Worm (Caenorhabditis elegans): ENCODE data around the gene F28B12.6.

The F28B12.6 gene

ce11 chrII:5951745-5952144 lies 11.1 kb downstream of the F28B12.6 start:
- TF ChIP-seq tab-1 (GFP tag; IDR thresholded peaks at IDR 0.05), result no peak
- no peak for TF ChIP-seq flt-1 (GFP tag; IDR thresholded peaks at IDR 0.05)
- TF ChIP-seq cog-1 (tag; optimal IDR thresholded peaks at IDR 0.05), result no peak
- no peak for TF ChIP-seq ztf-23 (GFP tag; IDR thresholded peaks at IDR 0.05)
- TF ChIP-seq ztf-29 (GFP tag; IDR thresholded peaks at IDR 0.05), result no peak
- no peak for TF ChIP-seq klf-2 (GFP tag; conservative IDR thresholded peaks at IDR 0.05)
- no peak for TF ChIP-seq ref-1 (GFP tag; conservative IDR thresholded peaks at IDR 0.05)
- TF ChIP-seq T22C8.4 (GFP tag; IDR thresholded peaks at IDR 0.05), result no peak
- no peak for TF ChIP-seq med-1 (GFP tag; optimal IDR thresholded peaks at IDR 0.05; ENCODE audit: insufficient read depth)

DNA sequence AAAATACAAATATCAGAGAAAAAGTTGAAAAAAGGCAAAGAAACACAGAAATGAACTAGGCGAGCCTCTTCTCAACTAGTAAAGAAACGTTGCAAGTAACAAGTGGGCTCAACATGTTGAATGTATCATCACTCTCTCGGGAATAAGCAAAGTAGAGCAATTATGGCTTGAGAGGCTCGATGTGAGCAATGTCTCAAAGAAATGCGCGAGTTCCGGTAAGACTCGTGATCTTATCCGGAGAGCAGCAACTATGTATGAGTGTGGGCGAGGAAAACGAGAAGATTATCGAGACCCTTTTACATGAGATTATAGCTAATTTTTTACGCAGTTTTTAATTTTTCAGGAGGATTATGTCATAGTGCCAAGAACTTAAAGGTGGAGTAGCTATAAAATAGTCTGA lies 11.6 kb downstream of the F28B12.6 start:
- TF ChIP-seq T22C8.4 (GFP tag; IDR thresholded peaks at IDR 0.05), result no peak
- no peak for TF ChIP-seq ztf-29 (GFP tag; IDR thresholded peaks at IDR 0.05)
- no peak for TF ChIP-seq ref-1 (GFP tag; conservative IDR thresholded peaks at IDR 0.05)
- TF ChIP-seq med-1 (GFP tag; optimal IDR thresholded peaks at IDR 0.05; ENCODE audit: insufficient read depth), result no peak
- TF ChIP-seq klf-2 (GFP tag; conservative IDR thresholded peaks at IDR 0.05), result no peak
- no peak for TF ChIP-seq ztf-23 (GFP tag; IDR thresholded peaks at IDR 0.05)
- TF ChIP-seq tab-1 (GFP tag; IDR thresholded peaks at IDR 0.05), result no peak
- no peak for TF ChIP-seq cog-1 (tag; optimal IDR thresholded peaks at IDR 0.05)
- no peak for TF ChIP-seq flt-1 (GFP tag; IDR thresholded peaks at IDR 0.05)

DNA sequence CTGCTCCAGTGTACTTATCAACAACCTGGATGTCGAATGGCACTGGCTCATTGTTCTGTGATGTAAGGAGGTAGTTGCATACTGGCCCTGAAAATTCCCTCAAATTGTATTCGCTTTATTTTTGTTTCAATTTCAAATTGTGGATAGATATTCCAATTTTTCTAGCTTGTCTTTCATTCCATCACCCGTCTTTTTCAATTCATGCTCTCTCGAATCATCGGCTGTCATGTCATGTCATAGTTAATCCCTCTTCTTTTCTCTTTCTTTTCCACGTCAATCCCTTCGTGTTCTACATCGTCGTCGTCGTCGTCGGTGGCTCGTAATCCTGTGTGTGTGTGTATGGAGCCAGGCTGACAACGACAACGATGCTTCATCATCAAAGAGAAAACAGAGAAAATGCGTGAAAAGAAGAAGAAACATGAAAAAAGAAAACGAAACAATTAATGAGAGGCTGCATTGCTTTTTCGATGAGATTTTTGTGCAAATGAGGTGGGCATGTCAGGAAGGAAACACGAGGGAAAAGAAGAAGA lies 15.0 kb downstream of the F28B12.6 start:
- TF ChIP-seq cog-1 (tag; optimal IDR thresholded peaks at IDR 0.05) (no peak), ztf-29 (GFP tag; IDR thresholded peaks at IDR 0.05) (no peak)

DNA sequence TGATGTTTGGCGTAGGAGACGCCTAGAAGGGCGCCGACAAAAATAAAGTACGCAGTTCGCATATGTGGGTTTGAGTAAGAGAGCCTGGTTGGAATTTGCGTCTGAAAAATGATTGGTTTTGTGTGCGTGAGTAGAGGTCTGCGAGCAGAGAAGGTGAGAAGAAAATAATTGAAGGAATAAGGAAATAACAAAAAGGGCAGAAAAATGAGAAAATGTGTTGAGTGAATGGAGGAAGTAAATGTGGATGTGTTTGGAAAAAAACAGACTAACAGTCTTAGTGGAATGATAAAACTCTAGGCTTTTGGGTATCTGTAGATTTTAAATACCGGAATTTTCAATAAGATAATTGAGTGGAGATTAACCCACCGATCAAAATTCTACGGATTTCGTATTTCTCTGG lies 15.9 kb downstream of the F28B12.6 start, which contains the start of gene casy-1:
Gene casy-1, minus strand, starts transcription at position 101 of the 400 bp plus-strand sequence.
- TF ChIP-seq ztf-23 (GFP tag; IDR thresholded peaks at IDR 0.05) (no peak), med-1 (GFP tag; optimal IDR thresholded peaks at IDR 0.05; ENCODE audit: insufficient read depth) (no peak), klf-2 (GFP tag; conservative IDR thresholded peaks at IDR 0.05) (no peak), flt-1 (GFP tag; IDR thresholded peaks at IDR 0.05) (no peak)

ce11 chrII:5957803-5958367 lies 17.2 kb downstream of the F28B12.6 start:
- TF ChIP-seq med-1 (GFP tag; optimal IDR thresholded peaks at IDR 0.05; ENCODE audit: insufficient read depth) (no peak), cog-1 (tag; optimal IDR thresholded peaks at IDR 0.05) (no peak), ztf-23 (GFP tag; IDR thresholded peaks at IDR 0.05) (no peak), ref-1 (GFP tag; conservative IDR thresholded peaks at IDR 0.05) (no peak), klf-2 (GFP tag; conservative IDR thresholded peaks at IDR 0.05) (no peak), flt-1 (GFP tag; IDR thresholded peaks at IDR 0.05) (no peak), ztf-29 (GFP tag; IDR thresholded peaks at IDR 0.05) (no peak), T22C8.4 (GFP tag; IDR thresholded peaks at IDR 0.05) (no peak), tab-1 (GFP tag; IDR thresholded peaks at IDR 0.05) (no peak)

- no peak for TF ChIP-seq klf-2 (GFP tag; conservative IDR thresholded peaks at IDR 0.05)
- no peak for TF ChIP-seq ref-1 (GFP tag; conservative IDR thresholded peaks at IDR 0.05)
- TF ChIP-seq ztf-23 (GFP tag; IDR thresholded peaks at IDR 0.05), result no peak
- TF ChIP-seq flt-1 (GFP tag; IDR thresholded peaks at IDR 0.05), result no peak
- no peak for TF ChIP-seq tab-1 (GFP tag; IDR thresholded peaks at IDR 0.05)
- no peak for TF ChIP-seq T22C8.4 (GFP tag; IDR thresholded peaks at IDR 0.05)
- no peak for TF ChIP-seq cog-1 (tag; optimal IDR thresholded peaks at IDR 0.05)
- no peak for TF ChIP-seq ztf-29 (GFP tag; IDR thresholded peaks at IDR 0.05)
Observed at ce11 chrII:5959575-5960119, 19.0 kb downstream of the F28B12.6 start.

DNA sequence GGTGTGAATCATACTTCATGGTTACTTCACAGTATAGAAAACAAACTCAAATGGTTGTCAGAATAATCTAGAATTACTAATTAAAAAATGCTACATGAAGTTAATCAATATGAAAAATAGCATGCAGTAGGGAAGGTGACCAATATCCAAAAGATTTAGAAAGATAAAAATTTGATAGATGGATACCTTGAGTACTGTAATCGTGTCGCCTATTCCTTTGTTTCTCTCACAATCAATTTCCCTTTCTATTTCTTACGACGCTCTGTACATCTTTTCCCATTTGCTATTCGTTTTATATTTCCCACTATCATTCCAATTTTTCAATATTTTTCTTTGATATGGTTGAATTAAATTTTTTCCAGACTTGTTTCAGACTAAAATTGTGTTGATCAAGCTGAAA lies 20.7 kb downstream of the F28B12.6 start, which contains the start of gene B0034.7:
Gene B0034.7, plus strand, starts transcription at position 301 of the 400 bp plus-strand sequence.
- TF ChIP-seq ztf-23 (GFP tag; IDR thresholded peaks at IDR 0.05), result no peak
- TF ChIP-seq T22C8.4 (GFP tag; IDR thresholded peaks at IDR 0.05), result no peak
- no peak for TF ChIP-seq klf-2 (GFP tag; conservative IDR thresholded peaks at IDR 0.05)
- TF ChIP-seq cog-1 (tag; optimal IDR thresholded peaks at IDR 0.05), result no peak
- TF ChIP-seq tab-1 (GFP tag; IDR thresholded peaks at IDR 0.05), result no peak

- no peak for TF ChIP-seq klf-2 (GFP tag; conservative IDR thresholded peaks at IDR 0.05)
- TF ChIP-seq flt-1 (GFP tag; IDR thresholded peaks at IDR 0.05), result no peak
- no peak for TF ChIP-seq T22C8.4 (GFP tag; IDR thresholded peaks at IDR 0.05)
- no peak for TF ChIP-seq ztf-23 (GFP tag; IDR thresholded peaks at IDR 0.05)
- no peak for TF ChIP-seq tab-1 (GFP tag; IDR thresholded peaks at IDR 0.05)
- TF ChIP-seq ref-1 (GFP tag; conservative IDR thresholded peaks at IDR 0.05), result no peak
- no peak for TF ChIP-seq ztf-29 (GFP tag; IDR thresholded peaks at IDR 0.05)
- no peak for TF ChIP-seq med-1 (GFP tag; optimal IDR thresholded peaks at IDR 0.05; ENCODE audit: insufficient read depth)
- no peak for TF ChIP-seq cog-1 (tag; optimal IDR thresholded peaks at IDR 0.05)
Observed at ce11 chrII:5962343-5962742, 21.7 kb downstream of the F28B12.6 start.

DNA sequence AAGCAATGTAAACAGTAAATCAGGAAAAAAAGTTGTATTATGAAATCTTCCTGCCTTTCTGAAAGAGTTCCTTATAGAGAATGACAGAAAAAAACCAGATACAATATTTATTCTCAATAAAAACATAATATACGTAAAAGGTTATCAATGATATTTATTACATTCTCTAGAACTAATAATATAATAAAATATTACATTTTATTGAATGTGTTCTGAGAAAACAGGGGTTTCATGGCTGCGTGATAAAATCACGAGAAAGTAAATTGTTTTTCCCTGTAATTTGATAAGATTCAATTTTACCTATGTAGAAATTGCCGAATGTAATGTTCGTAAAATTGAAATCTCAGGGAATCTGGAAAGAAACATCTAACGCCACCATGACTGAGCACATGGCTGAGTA lies 24.3 kb downstream of the F28B12.6 start:
- TF ChIP-seq ztf-23 (GFP tag; IDR thresholded peaks at IDR 0.05) (no peak), flt-1 (GFP tag; IDR thresholded peaks at IDR 0.05) (no peak), ztf-29 (GFP tag; IDR thresholded peaks at IDR 0.05) (no peak), med-1 (GFP tag; optimal IDR thresholded peaks at IDR 0.05; ENCODE audit: insufficient read depth) (no peak), ref-1 (GFP tag; conservative IDR thresholded peaks at IDR 0.05) (no peak), T22C8.4 (GFP tag; IDR thresholded peaks at IDR 0.05) (no peak), cog-1 (tag; optimal IDR thresholded peaks at IDR 0.05) (no peak), tab-1 (GFP tag; IDR thresholded peaks at IDR 0.05) (no peak), klf-2 (GFP tag; conservative IDR thresholded peaks at IDR 0.05) (no peak)

ce11 chrII:5966637-5967036 lies 26.0 kb downstream of the F28B12.6 start:
- TF ChIP-seq cog-1 (tag; optimal IDR thresholded peaks at IDR 0.05) (no peak), med-1 (GFP tag; optimal IDR thresholded peaks at IDR 0.05; ENCODE audit: insufficient read depth) (no peak), ztf-23 (GFP tag; IDR thresholded peaks at IDR 0.05) (no peak), flt-1 (GFP tag; IDR thresholded peaks at IDR 0.05) (no peak), ztf-29 (GFP tag; IDR thresholded peaks at IDR 0.05) (no peak), ref-1 (GFP tag; conservative IDR thresholded peaks at IDR 0.05) (no peak), tab-1 (GFP tag; IDR thresholded peaks at IDR 0.05) (no peak), T22C8.4 (GFP tag; IDR thresholded peaks at IDR 0.05) (no peak), klf-2 (GFP tag; conservative IDR thresholded peaks at IDR 0.05) (no peak)

Measured in whole organism, midembryonic.